Fruit fly (Drosophila melanogaster) whole organism, wandering third instar larva: Measurements from ENCODE around the gene aqz.

Experiments used
- CG32264 ChIP-seq: fragments of 200-800 bp; sonication (Bioruptor generic); optimal IDR thresholded peaks from 2 replicates; lab custom pipeline; 2016; ENCODE audit warnings: missing biosample characterization, missing genetic modification characterization
- CG9705 ChIP-seq: fragments of 200-800 bp; sonication (Bioruptor generic); optimal IDR thresholded peaks from 2 replicates; lab custom pipeline; 2018; ENCODE audit warnings: missing biosample characterization, mild to moderate bottlenecking, missing genetic modification characterization
- CrebA ChIP-seq: fragments of 200-800 bp; sonication (Bioruptor generic); optimal IDR thresholded peaks from 2 replicates; lab custom pipeline; 2016; ENCODE audit warnings: missing biosample characterization, mild to moderate bottlenecking, missing genetic modification characterization, borderline replicate concordance
- Dfd ChIP-seq: fragments of >200 bp; optimal IDR thresholded peaks from 2 replicates; lab custom pipeline; 2017; ENCODE audit warnings: missing biosample characterization, missing genetic modification characterization
- Dif ChIP-seq: fragments of 200-275, 200-300 bp; sonication (Bioruptor generic); optimal IDR thresholded peaks from 2 replicates; lab custom pipeline; 2018; ENCODE audit warnings: missing biosample characterization, missing genetic modification characterization; ENCODE audit not compliant: partially characterized antibody
- GATAd ChIP-seq: sonication (Bioruptor generic); optimal IDR thresholded peaks from 2 replicates; lab custom pipeline; 2016; ENCODE audit warnings: missing biosample characterization, missing genetic modification characterization
- Hr78 ChIP-seq: fragments of >200 bp; optimal IDR thresholded peaks from 2 replicates; lab custom pipeline; 2017; ENCODE audit warnings: missing biosample characterization, missing genetic modification characterization
- Jra ChIP-seq: sonication (Bioruptor generic); optimal IDR thresholded peaks from 2 replicates; lab custom pipeline; 2016; ENCODE audit warnings: missing biosample characterization, missing genetic modification characterization
- Mio ChIP-seq: sonication (Bioruptor generic); optimal IDR thresholded peaks from 2 replicates; lab custom pipeline; 2016; ENCODE audit warnings: missing biosample characterization, missing genetic modification characterization
- Myc ChIP-seq: fragments of >200 bp; optimal IDR thresholded peaks from 2 replicates; lab custom pipeline; 2017
- N ChIP-seq: fragments of >200 bp; optimal IDR thresholded peaks from 2 replicates; lab custom pipeline; 2018; ENCODE audit warnings: missing biosample characterization, missing external identifiers, missing genetic modification characterization
- OdsH ChIP-seq: fragments of 200-800 bp; sonication (Bioruptor generic); optimal IDR thresholded peaks from 2 replicates; lab custom pipeline; 2016; ENCODE audit warnings: missing biosample characterization, mild to moderate bottlenecking, missing genetic modification characterization
- Vsx2 ChIP-seq: fragments of 200-300, 225-300 bp; sonication (Bioruptor generic); optimal IDR thresholded peaks from 2 replicates; lab custom pipeline; 2018; ENCODE audit warnings: missing biosample characterization, missing genetic modification characterization; ENCODE audit not compliant: partially characterized antibody
- br ChIP-seq: fragments of 200-800 bp; sonication (Bioruptor generic); optimal IDR thresholded peaks from 2 replicates; lab custom pipeline; 2016; ENCODE audit warnings: missing biosample characterization, missing genetic modification characterization
- brk ChIP-seq: fragments of 200-800 bp; sonication (Bioruptor generic); optimal IDR thresholded peaks from 2 replicates; lab custom pipeline; 2016; ENCODE audit warnings: missing biosample characterization, mild to moderate bottlenecking, missing genetic modification characterization
- dl ChIP-seq, 2 experiments: fragments of 175-275, 200-275 bp in 1 of 2; fragments of 200-275 bp in 1 of 2; sonication (Bioruptor generic); optimal IDR thresholded peaks; lab custom pipeline; 2018; ENCODE audit warnings: mild to moderate bottlenecking in 2 of 2, missing biosample characterization in 2 of 2, missing genetic modification characterization in 2 of 2, moderate library complexity in 2 of 2; ENCODE audit not compliant: partially characterized antibody in 2 of 2, insufficient read depth in 1 of 2
- dmrt93B ChIP-seq: fragments of 200-800 bp; sonication (Bioruptor generic); optimal IDR thresholded peaks from 2 replicates; lab custom pipeline; 2018; ENCODE audit warnings: missing biosample characterization, mild to moderate bottlenecking, missing genetic modification characterization
- foxo ChIP-seq, 2 experiments: fragments of 200-800 bp; sonication (Bioruptor generic); optimal IDR thresholded peaks; 2 replicates in 1 of 2; 3 replicates in 1 of 2; lab custom pipeline; 2016 to 2017; ENCODE audit warnings: missing biosample characterization in 2 of 2, missing genetic modification characterization in 2 of 2
- fru ChIP-seq: fragments of 200-800 bp; sonication (Bioruptor generic); optimal IDR thresholded peaks from 3 replicates; lab custom pipeline; 2016; ENCODE audit warnings: missing biosample characterization, mild to moderate bottlenecking, missing genetic modification characterization
- h ChIP-seq: fragments of 200-800 bp; sonication (Bioruptor generic); optimal IDR thresholded peaks from 3 replicates; lab custom pipeline; 2016; ENCODE audit warnings: missing biosample characterization, mild to moderate bottlenecking, missing genetic modification characterization
- pan ChIP-seq: fragments of >200 bp; optimal IDR thresholded peaks from 2 replicates; lab custom pipeline; 2017
- psq ChIP-seq: fragments of 200-800 bp; sonication (Bioruptor generic); optimal IDR thresholded peaks from 3 replicates; lab custom pipeline; 2017; ENCODE audit warnings: missing biosample characterization, mild to moderate bottlenecking, missing genetic modification characterization, moderate library complexity
- sage ChIP-seq: fragments of 200-800 bp; sonication (Bioruptor generic); optimal IDR thresholded peaks from 2 replicates; lab custom pipeline; 2016; ENCODE audit warnings: missing biosample characterization, mild to moderate bottlenecking, missing genetic modification characterization
- sv ChIP-seq: fragments of 200-800 bp; sonication (Bioruptor generic); optimal IDR thresholded peaks from 3 replicates; lab custom pipeline; 2016; ENCODE audit warnings: missing biosample characterization, missing genetic modification characterization
- tai ChIP-seq: sonication (Bioruptor generic); optimal IDR thresholded peaks from 2 replicates; lab custom pipeline; 2016; ENCODE audit warnings: missing biosample characterization, missing genetic modification characterization
- usp ChIP-seq: fragments of >200 bp; optimal IDR thresholded peaks from 2 replicates; lab custom pipeline; 2017; ENCODE audit warnings: missing biosample characterization, missing genetic modification characterization
- woc ChIP-seq: sonication (Bioruptor generic); optimal IDR thresholded peaks from 2 replicates; lab custom pipeline; 2016; ENCODE audit warnings: missing biosample characterization, mild to moderate bottlenecking, missing genetic modification characterization

aqz gene

DNA sequence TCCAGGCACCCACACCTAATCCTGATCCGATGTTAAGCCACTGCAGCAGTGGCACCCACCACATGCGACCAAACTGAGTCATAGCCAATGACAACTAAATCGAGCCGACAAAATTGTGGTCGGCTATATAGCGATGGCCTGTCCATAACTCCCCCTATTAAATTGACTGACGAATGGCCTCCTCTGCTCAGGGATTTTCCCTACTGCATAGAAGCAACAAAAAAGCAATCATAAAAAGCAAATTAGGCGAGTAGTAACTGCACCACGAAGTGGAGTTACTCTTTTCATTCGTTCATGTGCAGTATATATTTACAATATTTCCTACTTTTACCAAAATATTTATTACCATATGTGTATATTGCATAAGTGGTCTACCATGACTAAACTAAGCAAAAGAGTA is 47.9 kb downstream of the aqz start, which contains the start of gene CG13318:
Gene CG13318 (minus strand): TSS at position 101 of the 400 bp plus-strand sequence.
- TF ChIP-seq pan (lab: Kevin White, UChicago) (no peak), sv (no peak), dmrt93B (GFP tag; lab: Kevin White, UChicago) (no peak), CG32264 (GFP tag; lab: Kevin White, UChicago) (no peak), Vsx2 (GFP tag; lab: Kevin White, UChicago) (no peak), Jra (GFP tag; lab: Kevin White, UChicago) (no peak), psq (GFP tag; lab: Kevin White, UChicago) (no peak), h (GFP tag; lab: Kevin White, UChicago) (no peak), OdsH (GFP tag; lab: Kevin White, UChicago) (no peak), fru (GFP tag; lab: Kevin White, UChicago) (no peak)

DNA sequence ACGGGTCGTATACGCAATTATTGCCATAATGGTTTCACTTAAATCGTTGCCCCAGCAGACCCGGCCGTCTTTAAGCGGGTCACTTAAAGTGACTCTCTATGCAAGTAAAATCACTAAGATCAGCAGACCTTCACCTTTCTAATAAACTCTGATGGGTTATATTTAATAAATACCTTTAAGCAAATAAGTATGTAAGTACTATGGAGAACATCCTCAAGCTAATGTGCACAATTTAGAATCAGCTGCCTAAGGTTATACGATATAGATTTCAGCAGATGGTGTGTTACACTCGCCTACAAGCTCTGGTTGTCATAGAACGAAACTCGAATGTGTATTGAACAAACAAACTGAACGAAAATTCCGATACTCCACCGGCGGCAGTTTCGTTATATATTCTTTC is 51.4 kb downstream of the aqz start, which contains the start of gene CG8236:
Gene CG8236 (plus strand): TSS at position 301 of the 400 bp plus-strand sequence.
- no peak for TF ChIP-seq sv
- no peak for TF ChIP-seq tai (GFP tag; lab: Kevin White, UChicago)
- no peak for TF ChIP-seq dl (GFP tag; optimal IDR thresholded peaks at IDR 0.05; lab: Kevin White, UChicago; ENCODE audit: insufficient read depth in 1 of 2, partially characterized antibody in 2 of 2)
- no peak for TF ChIP-seq Dif
- TF ChIP-seq CrebA (GFP tag; lab: Kevin White, UChicago) = no peak
- no peak for TF ChIP-seq woc (GFP tag; lab: Kevin White, UChicago)
- TF ChIP-seq Mio (GFP tag; lab: Kevin White, UChicago) = no peak

DNA sequence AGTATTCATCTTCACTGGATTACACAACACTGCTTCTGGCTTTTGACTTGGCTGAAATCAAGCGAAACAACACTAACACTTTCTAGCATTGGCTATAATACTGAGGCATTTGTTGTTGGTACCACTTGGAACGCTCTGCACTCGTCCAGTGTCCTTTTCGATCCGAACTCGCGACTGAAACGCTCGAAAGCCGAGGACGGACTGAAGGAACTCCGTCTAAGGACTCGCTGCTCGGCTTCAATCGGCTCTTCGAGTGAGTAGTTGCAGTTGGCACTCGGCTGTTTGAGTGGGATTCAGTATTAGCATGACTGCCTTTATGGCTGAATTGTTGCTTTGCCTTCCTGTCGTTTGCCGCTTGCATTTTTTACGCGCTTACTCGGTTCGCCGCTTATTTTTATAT is 52.5 kb downstream of the aqz start, which contains the start of the genes CG34135 and CG11768:
Gene CG34135 (minus strand): TSS at position 194 of the 400 bp plus-strand sequence.
Gene CG11768 (minus strand): TSS at position 203 of the 400 bp plus-strand sequence.
- TF ChIP-seq CG32264 (GFP tag; lab: Kevin White, UChicago) (no peak), br (no peak), foxo (GFP tag; optimal IDR thresholded peaks at IDR 0.05; lab: Kevin White, UChicago) (no peak), sage (GFP tag; lab: Kevin White, UChicago) (no peak), N (no peak), CrebA (GFP tag; lab: Kevin White, UChicago) (no peak), Myc (no peak), Mio (GFP tag; lab: Kevin White, UChicago) (no peak), Vsx2 (GFP tag; lab: Kevin White, UChicago) (no peak), tai (GFP tag; lab: Kevin White, UChicago) (no peak), brk (GFP tag; lab: Kevin White, UChicago) (no peak), Dfd (GFP tag; lab: Kevin White, UChicago) (no peak), CG9705 (GFP tag; lab: Kevin White, UChicago) (no peak), usp (GFP tag; lab: Kevin White, UChicago) (no peak), Hr78 (no peak), GATAd (GFP tag; lab: Kevin White, UChicago) (no peak)
